Fruit fly (Drosophila melanogaster) whole organism, embryonic: ENCODE results near the gene FucTD.

Experiments used
- Asciz ChIP-seq: fragments of 200-800 bp; sonication (Bioruptor generic); optimal IDR thresholded peaks from 2 replicates; lab custom pipeline; 2017; ENCODE audit warnings: missing biosample characterization, mild to moderate bottlenecking, missing genetic modification characterization, missing genetic modification reagents
- CG14710 ChIP-seq: fragments of 200-800 bp; sonication (Bioruptor generic); optimal IDR thresholded peaks from 3 replicates; lab custom pipeline; 2019; ENCODE audit warnings: missing biosample characterization, mild to moderate bottlenecking, missing genetic modification characterization, moderate library complexity
- CG15696 ChIP-seq: fragments of 200-800 bp; sonication (Bioruptor generic); optimal IDR thresholded peaks from 2 replicates; lab custom pipeline; 2019; ENCODE audit warnings: missing biosample characterization, mild to moderate bottlenecking, missing genetic modification characterization, moderate library complexity
- CG16863 ChIP-seq: fragments of 200-800 bp; sonication (Bioruptor generic); optimal IDR thresholded peaks from 3 replicates; lab custom pipeline; 2016; ENCODE audit warnings: missing biosample characterization, missing genetic modification characterization
- CTCF ChIP-seq: fragments of 200-800 bp; sonication (Bioruptor generic); optimal IDR thresholded peaks from 2 replicates; lab custom pipeline; 2017; ENCODE audit warnings: missing biosample characterization, mild to moderate bottlenecking, missing genetic modification characterization, moderate library complexity
- Neu2 ChIP-seq: fragments of 200-800 bp; sonication (Bioruptor generic); optimal IDR thresholded peaks from 3 replicates; lab custom pipeline; 2016; ENCODE audit warnings: missing biosample characterization, missing genetic modification characterization, borderline replicate concordance
- Side ChIP-seq: fragments of 200-800 bp; sonication (Bioruptor generic); optimal IDR thresholded peaks from 2 replicates; lab custom pipeline; 2016; ENCODE audit warnings: missing biosample characterization, missing genetic modification characterization
- disco-r ChIP-seq: fragments of 200-800 bp; sonication (Bioruptor generic); optimal IDR thresholded peaks from 2 replicates; lab custom pipeline; 2016; ENCODE audit warnings: missing biosample characterization, missing genetic modification characterization
- fru ChIP-seq: fragments of >200 bp; optimal IDR thresholded peaks from 2 replicates; lab custom pipeline; 2017
- nau ChIP-seq: fragments of 200-800 bp; sonication (Bioruptor generic); optimal IDR thresholded peaks from 3 replicates; lab custom pipeline; 2017; ENCODE audit warnings: missing biosample characterization, mild to moderate bottlenecking, missing genetic modification characterization, missing genetic modification reagents
- rib ChIP-seq: fragments of 200-800 bp; sonication (Bioruptor generic); IDR thresholded peaks from 2 replicates; pipeline ENCODE4 v1.3.6; 2022; ENCODE audit warnings: missing biosample characterization, missing genetic modification characterization
- schlank ChIP-seq: fragments of 200-800 bp; sonication (Bioruptor generic); optimal IDR thresholded peaks from 2 replicates; lab custom pipeline; 2018; ENCODE audit warnings: missing biosample characterization, mild to moderate bottlenecking, missing genetic modification characterization
- sens ChIP-seq: fragments of 200-800 bp; sonication (Bioruptor generic); peaks from one replicate; lab custom pipeline; 2016; ENCODE audit warnings: missing biosample characterization, missing genetic modification characterization
- vfl ChIP-seq: fragments of 200-800 bp; sonication (Bioruptor generic); optimal IDR thresholded peaks from 2 replicates; lab custom pipeline; 2016; ENCODE audit warnings: missing biosample characterization, missing genetic modification characterization

DNA sequence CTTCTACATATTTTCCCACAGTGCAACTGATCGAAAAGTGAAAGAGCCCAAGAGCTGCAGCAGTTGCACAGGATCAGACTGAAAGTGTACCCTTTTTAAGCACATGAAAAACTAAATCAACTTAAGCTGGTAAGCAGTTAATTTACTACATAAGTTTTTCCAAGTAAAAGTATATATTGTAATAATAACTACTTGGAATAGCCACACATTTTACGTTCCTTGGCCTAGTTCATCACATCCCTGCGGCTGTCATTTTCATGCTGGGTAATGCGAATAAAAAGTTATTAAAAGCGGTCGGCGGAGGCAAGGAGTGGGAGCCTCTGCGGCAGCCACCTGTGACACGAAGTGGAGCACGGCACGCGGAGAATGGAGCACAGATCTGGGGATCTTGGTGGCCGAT lies 34.9 kb downstream of the FucTD start:
- TF ChIP-seq fru (lab: Kevin White, UChicago) (no peak), vfl (GFP tag; lab: Kevin White, UChicago) (no peak), Neu2 (GFP tag; lab: Kevin White, UChicago) (no peak), disco-r (GFP tag; lab: Kevin White, UChicago) (no peak), rib (GFP tag; lab: Robert Waterston, UW) (no peak), CTCF (GFP tag; lab: Kevin White, UChicago) (no peak), nau (GFP tag; lab: Kevin White, UChicago) (no peak), sens (GFP tag; lab: Kevin White, UChicago) (no peak), CG15696 (tag; lab: Kevin White, UChicago) (no peak), Side (no peak), CG14710 (no peak), schlank (tag; lab: Kevin White, UChicago) (no peak), Asciz (GFP tag; lab: Kevin White, UChicago) (no peak), CG16863 (GFP tag; lab: Kevin White, UChicago) (no peak)
